Worm (Caenorhabditis elegans) whole organism, early embryonic: ENCODE results near the gene srx-120.

Source experiments
- B0310.2 ChIP-seq: sonication (generic microtip); optimal IDR thresholded peaks from 2 replicates; lab custom pipeline; 2016; ENCODE audit warnings: mild to moderate bottlenecking, missing genetic modification characterization, missing compliant biosample characterization
- F13C5.2 ChIP-seq: sonication (generic microtip); optimal IDR thresholded peaks from 2 replicates; lab custom pipeline; 2017; ENCODE audit warnings: mild to moderate bottlenecking, missing genetic modification characterization, inconsistent platforms, missing compliant biosample characterization
- aly-1 ChIP-seq: sonication (generic microtip); optimal IDR thresholded peaks from 2 replicates; lab custom pipeline; 2016; ENCODE audit warnings: missing genetic modification characterization, missing compliant biosample characterization
- ama-1 ChIP-seq: fragments of 150-350 bp; optimal IDR thresholded peaks from 2 replicates; lab custom pipeline; 2014
- ceh-13 ChIP-seq: fragments of 200-800 bp; sonication (Bioruptor generic); optimal IDR thresholded peaks from 2 replicates; lab custom pipeline; 2018; ENCODE audit warnings: mild to moderate bottlenecking, missing genetic modification characterization, missing compliant biosample characterization
- ceh-36 ChIP-seq: sonication (generic microtip); optimal IDR thresholded peaks from 2 replicates; lab custom pipeline; 2016; ENCODE audit warnings: missing genetic modification characterization, inconsistent platforms, missing compliant biosample characterization
- ets-7 ChIP-seq: sonication (generic microtip); optimal IDR thresholded peaks from 2 replicates; lab custom pipeline; 2016; ENCODE audit warnings: missing genotype, missing genetic modification characterization, missing compliant biosample characterization
- flt-1 ChIP-seq: fragments of 200-800 bp; sonication (Bioruptor generic); IDR thresholded peaks from 2 replicates; pipeline ENCODE4 v1.3.6; 2022; ENCODE audit warnings: missing genetic modification characterization, missing compliant biosample characterization
- hmbx-1 ChIP-seq: sonication (generic microtip); optimal IDR thresholded peaks from 2 replicates; lab custom pipeline; 2016; ENCODE audit warnings: mild to moderate bottlenecking, missing genetic modification characterization, missing compliant biosample characterization
- hmg-4 ChIP-seq: fragments of 200-800 bp; sonication (Bioruptor generic); optimal IDR thresholded peaks from 2 replicates; lab custom pipeline; 2018; ENCODE audit warnings: mild to moderate bottlenecking, missing genetic modification characterization, missing compliant biosample characterization
- hnd-1 ChIP-seq: sonication (generic microtip); optimal IDR thresholded peaks from 2 replicates; lab custom pipeline; 2016; ENCODE audit warnings: missing genetic modification characterization, missing compliant biosample characterization
- pes-1 ChIP-seq: fragments of 200-800 bp; sonication (Bioruptor generic); IDR thresholded peaks from 2 replicates; pipeline ENCODE4 v1.3.6; 2022; ENCODE audit warnings: missing genetic modification reagents, missing genetic modification characterization, missing compliant biosample characterization
- scrt-1 ChIP-seq: fragments of 200-800 bp; sonication (Bioruptor generic); IDR thresholded peaks from 2 replicates; pipeline ENCODE4 v1.3.6; 2022; ENCODE audit warnings: missing genetic modification characterization, missing compliant biosample characterization
- sea-1 ChIP-seq: fragments of 200-800 bp; sonication (Bioruptor generic); conservative IDR thresholded peaks from 2 replicates; pipeline ENCODE4 v1.3.6; 2022; ENCODE audit warnings: missing genetic modification characterization, missing compliant biosample characterization
- tbx-11 ChIP-seq: fragments of 200-800 bp; sonication (Bioruptor generic); IDR thresholded peaks from 2 replicates; pipeline ENCODE4 v1.3.6; 2022; ENCODE audit warnings: missing genetic modification characterization, missing compliant biosample characterization
- tbx-37 ChIP-seq: fragments of 200-800 bp; sonication (Bioruptor generic); conservative IDR thresholded peaks from 2 replicates; pipeline ENCODE4 v1.3.6; 2022; ENCODE audit warnings: missing genetic modification reagents, missing genetic modification characterization, missing compliant biosample characterization
- tra-4 ChIP-seq: sonication (generic microtip); optimal IDR thresholded peaks from 2 replicates; lab custom pipeline; 2017; ENCODE audit warnings: missing genetic modification characterization, missing compliant biosample characterization

The srx-120 gene

DNA sequence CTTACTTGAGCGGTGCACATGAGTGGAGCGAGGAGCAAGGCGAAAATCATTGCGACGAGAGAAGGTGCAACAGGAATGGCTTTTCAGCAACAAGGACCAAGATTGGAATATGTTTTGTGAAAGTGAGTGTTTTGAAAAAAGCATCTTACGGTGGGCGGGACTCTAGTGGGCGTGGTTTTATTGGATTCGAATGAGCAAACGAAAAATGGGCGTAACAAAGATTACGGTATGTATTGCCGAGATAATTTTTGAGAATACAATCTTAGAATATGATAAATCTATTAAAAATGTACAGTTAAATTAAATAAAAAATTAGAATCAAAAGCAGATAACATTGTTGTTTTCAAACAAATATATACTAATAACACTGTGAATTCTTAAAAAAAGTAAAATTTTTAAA, 29.2 kb downstream of the srx-120 start, which contains the start of gene F49C5.12:
Gene F49C5.12 (minus strand): TSS at position 101 of the 400 bp plus-strand sequence.
- TF ChIP-seq scrt-1 (GFP tag; lab: Robert Waterston, UW) (no peak), ceh-36 (no peak), ceh-13 (no peak), ets-7 (tag; lab: Kevin White, UChicago) (no peak), flt-1 (GFP tag; lab: Robert Waterston, UW) (no peak), hmbx-1 (tag; lab: Kevin White, UChicago) (no peak), F13C5.2 (tag; lab: Kevin White, UChicago) (no peak), aly-1 (no peak), B0310.2 (tag; lab: Kevin White, UChicago) (no peak)

DNA sequence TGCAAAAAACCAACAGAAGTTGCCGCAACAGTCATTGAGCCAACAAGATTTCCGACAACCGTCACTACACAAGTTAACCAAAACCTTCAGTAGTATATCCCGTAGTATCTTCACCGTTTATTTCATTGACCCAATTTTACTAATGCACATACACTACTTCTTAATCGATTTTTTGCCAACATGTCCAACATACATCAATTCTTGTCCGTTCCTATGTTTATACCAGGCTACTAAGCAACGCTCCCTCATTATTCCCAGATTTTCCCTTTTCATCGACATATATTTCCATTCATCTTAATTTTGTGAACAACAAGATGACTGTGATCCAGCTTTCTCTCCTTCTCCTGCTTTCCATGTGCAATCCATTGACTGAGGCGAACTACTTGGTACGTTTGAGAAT, 34.8 kb downstream of the srx-120 start, which contains the start of gene F49C5.7:
Gene F49C5.7 (plus strand): TSS at position 301 of the 400 bp plus-strand sequence.
- TF ChIP-seq ceh-36 (no peak), F13C5.2 (tag; lab: Kevin White, UChicago) (no peak), scrt-1 (GFP tag; lab: Robert Waterston, UW) (no peak), sea-1 (GFP tag; lab: Robert Waterston, UW) (no peak), tbx-37 (GFP tag; lab: Robert Waterston, UW) (no peak), ceh-13 (no peak), flt-1 (GFP tag; lab: Robert Waterston, UW) (no peak), aly-1 (no peak), pes-1 (GFP tag; lab: Robert Waterston, UW) (no peak), tra-4 (tag; lab: Kevin White, UChicago) (no peak), hmg-4 (no peak), tbx-11 (GFP tag; lab: Robert Waterston, UW) (no peak), B0310.2 (tag; lab: Kevin White, UChicago) (no peak), ama-1 (lab: Kevin White, UChicago) (no peak), ets-7 (tag; lab: Kevin White, UChicago) (no peak), hmbx-1 (tag; lab: Kevin White, UChicago) (no peak)

DNA sequence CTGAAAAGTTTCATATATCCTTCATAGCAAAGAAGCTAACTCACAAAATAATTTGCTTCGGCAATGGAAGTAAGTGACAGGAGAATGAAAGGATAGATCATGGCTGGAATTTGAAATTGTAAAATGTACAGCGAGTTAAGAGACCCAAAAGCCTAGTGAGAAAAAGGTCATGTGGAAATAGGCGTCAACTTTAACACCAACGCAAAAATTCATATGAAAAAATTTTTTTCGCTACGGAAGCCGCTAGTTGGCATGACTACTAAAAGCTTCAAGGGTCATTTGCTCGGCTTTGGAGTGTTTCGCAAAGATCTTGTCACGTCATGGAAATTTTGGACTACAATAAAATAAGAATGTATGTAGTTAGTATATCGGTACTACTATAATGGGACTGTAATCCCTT, 39.5 kb downstream of the srx-120 start, which contains the start of gene Y38E10A.1:
Gene Y38E10A.1 (minus strand): TSS at position 101 of the 400 bp plus-strand sequence.
- TF ChIP-seq tra-4 (tag; lab: Kevin White, UChicago) = no peak
- no peak for TF ChIP-seq hmg-4
- TF ChIP-seq B0310.2 (tag; lab: Kevin White, UChicago) = no peak
- TF ChIP-seq sea-1 (GFP tag; lab: Robert Waterston, UW) = no peak
- TF ChIP-seq tbx-37 (GFP tag; lab: Robert Waterston, UW) = no peak
- TF ChIP-seq ama-1 (lab: Kevin White, UChicago) = no peak
- TF ChIP-seq pes-1 (GFP tag; lab: Robert Waterston, UW) = no peak
- no peak for TF ChIP-seq flt-1 (GFP tag; lab: Robert Waterston, UW)
- no peak for TF ChIP-seq F13C5.2 (tag; lab: Kevin White, UChicago)
- TF ChIP-seq aly-1 = no peak

DNA sequence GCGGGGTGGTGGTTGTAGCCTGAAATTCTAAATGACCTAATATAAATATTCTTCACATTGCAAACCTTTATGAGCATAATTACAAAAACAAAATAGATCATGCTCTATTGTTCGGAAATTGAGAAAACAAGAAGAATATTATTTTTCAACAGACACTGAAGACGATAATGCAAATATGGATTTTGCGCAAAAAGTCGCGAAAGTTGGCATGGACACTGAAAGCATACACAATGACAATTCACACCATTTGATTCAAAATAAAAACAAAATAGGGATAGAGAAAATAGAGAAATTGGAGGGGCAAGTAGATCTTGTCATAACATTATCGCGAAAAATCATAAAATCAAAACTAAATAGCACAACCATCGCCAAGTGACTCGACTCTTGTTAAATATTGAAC, 41.7 kb downstream of the srx-120 start, which contains the start of gene Y38E10A.35:
Gene Y38E10A.35 (minus strand): TSS at position 101 of the 400 bp plus-strand sequence.
- TF ChIP-seq pes-1 (GFP tag; lab: Robert Waterston, UW) (no peak), ceh-13 (no peak), tra-4 (tag; lab: Kevin White, UChicago) (no peak), flt-1 (GFP tag; lab: Robert Waterston, UW) (no peak), F13C5.2 (tag; lab: Kevin White, UChicago) (no peak), ceh-36 (no peak), B0310.2 (tag; lab: Kevin White, UChicago) (no peak), hmbx-1 (tag; lab: Kevin White, UChicago) (no peak), hnd-1 (tag; lab: Kevin White, UChicago) (no peak), aly-1 (no peak), ets-7 (tag; lab: Kevin White, UChicago) (no peak), ama-1 (lab: Kevin White, UChicago) (no peak)

DNA sequence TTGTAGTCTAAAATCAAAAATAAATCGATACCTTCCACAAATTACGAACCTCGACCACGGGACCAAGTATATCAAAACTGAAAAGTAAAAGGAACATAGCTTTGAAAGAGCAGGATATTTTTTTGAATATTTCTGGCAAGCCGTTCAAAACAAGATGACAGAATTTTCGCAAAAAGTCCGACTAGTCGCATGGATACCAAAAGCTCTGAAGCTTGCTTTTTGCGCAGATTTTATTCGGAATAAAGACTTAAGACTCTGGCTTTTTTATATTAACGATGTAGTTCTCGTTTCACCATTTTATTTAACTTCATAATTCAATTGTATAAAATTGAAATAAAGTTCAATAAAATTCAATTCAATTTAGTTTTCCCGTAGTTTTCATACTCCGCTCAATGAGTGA, 42.5 kb downstream of the srx-120 start, which contains the start of gene Y38E10A.2:
Gene Y38E10A.2 (minus strand): TSS at position 101 of the 400 bp plus-strand sequence.
- TF ChIP-seq tbx-11 (GFP tag; lab: Robert Waterston, UW) (no peak), ets-7 (tag; lab: Kevin White, UChicago) (no peak), hnd-1 (tag; lab: Kevin White, UChicago) (no peak), ceh-36 (no peak), aly-1 (no peak), ama-1 (lab: Kevin White, UChicago) (no peak), hmbx-1 (tag; lab: Kevin White, UChicago) (no peak), pes-1 (GFP tag; lab: Robert Waterston, UW) (no peak), tbx-37 (GFP tag; lab: Robert Waterston, UW) (no peak), flt-1 (GFP tag; lab: Robert Waterston, UW) (no peak), sea-1 (GFP tag; lab: Robert Waterston, UW) (no peak)

DNA sequence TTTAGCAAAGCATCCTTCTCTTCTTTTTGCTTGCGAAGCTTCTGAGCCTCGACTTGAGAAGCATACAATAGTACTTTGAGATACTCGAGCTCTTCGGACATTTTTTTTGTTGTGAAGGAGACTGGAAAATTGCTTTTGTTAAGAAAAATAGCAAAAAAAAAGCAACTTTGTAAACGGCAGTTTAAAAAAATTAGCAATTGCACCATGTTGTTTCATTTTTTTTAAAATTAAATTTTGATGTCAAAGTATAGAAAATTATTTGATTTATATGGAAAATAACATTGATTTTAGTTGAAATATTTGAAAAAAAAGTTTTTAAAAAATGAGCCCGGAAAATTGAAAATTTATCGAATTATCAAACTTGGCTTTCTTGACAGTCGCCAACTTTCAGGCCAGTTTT, 43.6 kb downstream of the srx-120 start, which contains the start of gene Y38E10A.3:
Gene Y38E10A.3 (minus strand): TSS at position 101 of the 400 bp plus-strand sequence.
- TF ChIP-seq scrt-1 (GFP tag; lab: Robert Waterston, UW) (no peak), sea-1 (GFP tag; lab: Robert Waterston, UW) (no peak), tbx-37 (GFP tag; lab: Robert Waterston, UW) (no peak), ama-1 (lab: Kevin White, UChicago) (no peak)

DNA sequence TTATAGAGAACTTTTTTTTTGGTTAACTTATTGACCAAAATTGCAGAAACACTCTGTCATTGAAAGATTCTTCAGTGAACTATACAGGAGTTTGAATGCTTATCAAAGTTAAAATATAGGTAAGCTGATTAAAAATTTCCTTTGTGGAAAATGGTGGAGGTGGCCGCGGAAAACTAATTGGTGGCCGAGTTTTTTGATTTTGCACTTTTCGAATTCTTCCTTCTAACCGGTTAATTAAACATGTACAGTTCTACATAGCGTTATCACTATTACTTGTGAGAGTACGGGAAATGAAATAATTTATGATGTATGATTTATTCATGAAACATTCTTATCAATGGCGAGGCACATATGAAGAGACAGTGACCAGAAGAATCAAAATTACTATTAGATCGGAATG, 46.7 kb downstream of the srx-120 start, which contains the start of gene clec-8:
Gene clec-8 (minus strand): TSS at position 308 of the 400 bp plus-strand sequence.
- TF ChIP-seq hnd-1 (tag; lab: Kevin White, UChicago) (no peak), sea-1 (GFP tag; lab: Robert Waterston, UW) (no peak), B0310.2 (tag; lab: Kevin White, UChicago) (no peak), pes-1 (GFP tag; lab: Robert Waterston, UW) (no peak), hmbx-1 (tag; lab: Kevin White, UChicago) (no peak), scrt-1 (GFP tag; lab: Robert Waterston, UW) (no peak)
